Fruit fly (Drosophila melanogaster) whole organism, embryonic: ENCODE measurements around the gene CG46459.

Source experiments
- ATbp ChIP-seq: fragments of 200-800 bp; sonication (Bioruptor generic); optimal IDR thresholded peaks from 2 replicates; lab custom pipeline; 2017; ENCODE audit warnings: missing biosample characterization, mild to moderate bottlenecking, missing genetic modification characterization, missing genetic modification reagents
- CG10366 ChIP-seq: fragments of 200-800 bp; sonication (Bioruptor generic); IDR thresholded peaks from 2 replicates; pipeline ENCODE4 v1.3.6; 2022; ENCODE audit warnings: missing biosample characterization, missing genetic modification characterization
- CG10543 ChIP-seq: fragments of 200-800 bp; sonication (Bioruptor generic); optimal IDR thresholded peaks from 3 replicates; lab custom pipeline; 2017; ENCODE audit warnings: missing biosample characterization, mild to moderate bottlenecking, missing genetic modification characterization, moderate library complexity
- CG12104 ChIP-seq: fragments of 200-800 bp; sonication (Bioruptor generic); optimal IDR thresholded peaks from 3 replicates; lab custom pipeline; 2016; ENCODE audit warnings: missing biosample characterization, missing genetic modification characterization
- CG12299 ChIP-seq: fragments of 200-800 bp; sonication (Bioruptor generic); optimal IDR thresholded peaks from 2 replicates; lab custom pipeline; 2018; ENCODE audit warnings: missing biosample characterization, mild to moderate bottlenecking, missing genetic modification characterization
- CG14667 ChIP-seq: fragments of 200-800 bp; sonication (Bioruptor generic); IDR thresholded peaks from 2 replicates; pipeline ENCODE4 v1.3.6; 2022; ENCODE audit warnings: missing biosample characterization, missing genetic modification characterization
- CG15479 ChIP-seq: fragments of 200-800 bp; sonication (Bioruptor generic); optimal IDR thresholded peaks from 3 replicates; lab custom pipeline; 2019; ENCODE audit warnings: missing biosample characterization, mild to moderate bottlenecking, missing genetic modification characterization, moderate library complexity
- CG18476 ChIP-seq: fragments of 200-800 bp; sonication (Bioruptor generic); optimal IDR thresholded peaks from 2 replicates; lab custom pipeline; 2016; ENCODE audit warnings: missing biosample characterization, mild to moderate bottlenecking, missing genetic modification characterization
- CG2712 ChIP-seq: fragments of 200-800 bp; optimal IDR thresholded peaks from 3 replicates; lab custom pipeline; 2019; ENCODE audit warnings: missing biosample characterization, mild to moderate bottlenecking, missing genetic modification characterization, moderate library complexity
- CG2875 ChIP-seq: fragments of 200-800 bp; sonication (Bioruptor generic); optimal IDR thresholded peaks from 2 replicates; lab custom pipeline; 2017; ENCODE audit warnings: missing biosample characterization, mild to moderate bottlenecking, missing genetic modification characterization, missing genetic modification reagents
- CG3065 ChIP-seq: fragments of 200-800 bp; sonication (Bioruptor generic); optimal IDR thresholded peaks from 2 replicates; lab custom pipeline; 2016; ENCODE audit warnings: missing biosample characterization, missing genetic modification characterization
- CG34224 ChIP-seq: fragments of 200-800 bp; sonication (Bioruptor generic); IDR thresholded peaks from 3 replicates; pipeline ENCODE4 v1.3.6; 2022; ENCODE audit warnings: missing biosample characterization, missing genetic modification characterization; ENCODE audit not compliant: partially characterized antibody
- CG3847 ChIP-seq: fragments of 200-800 bp; sonication (Bioruptor generic); IDR thresholded peaks from 2 replicates; pipeline ENCODE4 v1.3.6; 2022; ENCODE audit warnings: missing biosample characterization, missing genetic modification characterization
- CG6854 ChIP-seq: fragments of 200-800 bp; sonication (Bioruptor generic); optimal IDR thresholded peaks from 3 replicates; lab custom pipeline; 2017; ENCODE audit warnings: missing biosample characterization, mild to moderate bottlenecking, missing genetic modification characterization
- CG7556 ChIP-seq: fragments of 200-800 bp; sonication (Bioruptor generic); optimal IDR thresholded peaks from 2 replicates; lab custom pipeline; 2017; ENCODE audit warnings: missing biosample characterization, mild to moderate bottlenecking, missing genetic modification characterization
- CG9876 ChIP-seq: fragments of 200-800 bp; sonication (Bioruptor generic); optimal IDR thresholded peaks from 2 replicates; lab custom pipeline; 2016; ENCODE audit warnings: missing biosample characterization, missing genetic modification characterization
- Dad ChIP-seq: fragments of 200-800 bp; sonication (Bioruptor generic); optimal IDR thresholded peaks from 3 replicates; lab custom pipeline; 2016; ENCODE audit warnings: missing biosample characterization, missing genetic modification characterization
- Dek ChIP-seq: fragments of 200-800 bp; sonication (Bioruptor generic); optimal IDR thresholded peaks from 3 replicates; lab custom pipeline; 2019; ENCODE audit warnings: missing biosample characterization, mild to moderate bottlenecking, missing genetic modification characterization, moderate library complexity
- Dll ChIP-seq: fragments of 200-800 bp; sonication (Bioruptor generic); IDR thresholded peaks from 4 replicates; pipeline ENCODE4 v1.3.6; 2022; ENCODE audit warnings: missing biosample characterization, missing genetic modification characterization; ENCODE audit not compliant: partially characterized antibody
- Doc2 ChIP-seq: fragments of 200-800 bp; sonication (Bioruptor generic); IDR thresholded peaks from 2 replicates; pipeline ENCODE4 v1.3.6; 2022; ENCODE audit warnings: missing biosample characterization, missing genetic modification characterization
- Ets97D ChIP-seq: fragments of 200-800 bp; sonication (Bioruptor generic); optimal IDR thresholded peaks from 3 replicates; lab custom pipeline; 2016; ENCODE audit warnings: missing biosample characterization, missing genetic modification characterization
- Gug ChIP-seq: fragments of 200-800 bp; sonication (Bioruptor generic); IDR thresholded peaks from 4 replicates; pipeline ENCODE4 v1.3.6; 2022; ENCODE audit warnings: missing biosample characterization, missing genetic modification characterization
- HLH54F ChIP-seq: fragments of 200-800 bp; sonication (Bioruptor generic); optimal IDR thresholded peaks from 3 replicates; lab custom pipeline; 2016; ENCODE audit warnings: missing biosample characterization, missing genetic modification characterization
- Hmx ChIP-seq: fragments of 200-800 bp; sonication (Bioruptor generic); optimal IDR thresholded peaks from 2 replicates; lab custom pipeline; 2016; ENCODE audit warnings: missing biosample characterization, missing genetic modification characterization
- Hsf ChIP-seq: fragments of 200-800 bp; sonication (Bioruptor generic); optimal IDR thresholded peaks from 3 replicates; lab custom pipeline; 2016; ENCODE audit warnings: missing biosample characterization, missing genetic modification characterization
- Med ChIP-seq: fragments of 200-800 bp; sonication (Bioruptor generic); peaks from one replicate; lab custom pipeline; 2016; ENCODE audit warnings: missing biosample characterization, missing genetic modification characterization, mild to moderate bottlenecking, inconsistent platforms, moderate library complexity
- Nf-YA ChIP-seq: fragments of 200-800 bp; sonication (Bioruptor generic); IDR thresholded peaks from 2 replicates; pipeline ENCODE4 v1.3.6; 2022; ENCODE audit warnings: missing biosample characterization, missing genetic modification characterization
- ato ChIP-seq: fragments of 200-800 bp; sonication (Bioruptor generic); IDR thresholded peaks from 2 replicates; pipeline ENCODE4 v1.3.6; 2022; ENCODE audit warnings: missing biosample characterization, missing genetic modification characterization; ENCODE audit not compliant: partially characterized antibody
- btn ChIP-seq: fragments of 200-800 bp; sonication (Bioruptor generic); optimal IDR thresholded peaks from 2 replicates; lab custom pipeline; 2016; ENCODE audit warnings: missing biosample characterization, missing genetic modification characterization
- cato ChIP-seq: fragments of 200-800 bp; sonication (Bioruptor generic); optimal IDR thresholded peaks from 2 replicates; lab custom pipeline; 2016; ENCODE audit warnings: missing biosample characterization, missing genetic modification characterization, borderline replicate concordance
- ewg ChIP-seq: fragments of 200-800 bp; sonication (Bioruptor generic); optimal IDR thresholded peaks from 3 replicates; lab custom pipeline; 2017; ENCODE audit warnings: mild to moderate bottlenecking, missing biosample characterization, missing genetic modification reagents, missing genetic modification characterization
- fd3F ChIP-seq: fragments of 200-800 bp; sonication (Bioruptor generic); optimal IDR thresholded peaks from 2 replicates; lab custom pipeline; 2018; ENCODE audit warnings: missing biosample characterization, mild to moderate bottlenecking, missing genetic modification characterization, moderate library complexity
- gfzf ChIP-seq: fragments of 200-800 bp; sonication (Bioruptor generic); optimal IDR thresholded peaks from 2 replicates; lab custom pipeline; 2016; ENCODE audit warnings: missing biosample characterization, mild to moderate bottlenecking, missing genetic modification characterization, moderate library complexity
- gsb-n ChIP-seq: fragments of 200-800 bp; sonication (Bioruptor generic); optimal IDR thresholded peaks from 3 replicates; lab custom pipeline; 2018; ENCODE audit warnings: missing biosample characterization, mild to moderate bottlenecking, missing genetic modification characterization
- ham ChIP-seq: fragments of 200-800 bp; sonication (Bioruptor generic); IDR thresholded peaks from 2 replicates; pipeline ENCODE4 v1.3.6; 2022; ENCODE audit warnings: missing biosample characterization, missing genetic modification characterization
- jing ChIP-seq: fragments of 200-800 bp; sonication (Bioruptor generic); optimal IDR thresholded peaks from 2 replicates; lab custom pipeline; 2018; ENCODE audit warnings: missing biosample characterization, mild to moderate bottlenecking, missing genetic modification characterization
- kni ChIP-seq: fragments of 200-800 bp; sonication (Bioruptor generic); optimal IDR thresholded peaks from 3 replicates; lab custom pipeline; 2017; ENCODE audit warnings: mild to moderate bottlenecking, missing biosample characterization, missing genetic modification reagents, missing genetic modification characterization
- pfk ChIP-seq: fragments of 200-800 bp; sonication (Bioruptor generic); optimal IDR thresholded peaks from 2 replicates; lab custom pipeline; 2018; ENCODE audit warnings: missing biosample characterization, mild to moderate bottlenecking, missing genetic modification characterization, moderate library complexity
- pho ChIP-seq: fragments of 200-800 bp; sonication (Bioruptor generic); optimal IDR thresholded peaks from 2 replicates; lab custom pipeline; 2016; ENCODE audit warnings: missing biosample characterization, missing genetic modification characterization
- phol ChIP-seq: fragments of 200-800 bp; sonication (Bioruptor generic); optimal IDR thresholded peaks from 3 replicates; lab custom pipeline; 2018; ENCODE audit warnings: missing biosample characterization, mild to moderate bottlenecking, missing genetic modification characterization, moderate library complexity
- prd ChIP-seq, 3 experiments: fragments of >200 bp in 2 of 3; fragments of 200-800 bp in 1 of 3; sonication (Bioruptor generic) in 1 of 3; optimal IDR thresholded peaks in 2 of 3; IDR thresholded peaks in 1 of 3; 2 replicates in 2 of 3; 3 replicates in 1 of 3; pipeline versions ENCODE4 v1.3.6 to Lab custom; 2017 to 2022; ENCODE audit warnings: missing biosample characterization in 1 of 3, missing genetic modification characterization in 1 of 3
- pzg ChIP-seq: fragments of 200-800 bp; sonication (Bioruptor generic); optimal IDR thresholded peaks from 3 replicates; lab custom pipeline; 2018; ENCODE audit warnings: missing biosample characterization, mild to moderate bottlenecking, missing genetic modification characterization, moderate library complexity
- repo ChIP-seq: fragments of 200-800 bp; sonication (Bioruptor generic); optimal IDR thresholded peaks from 2 replicates; lab custom pipeline; 2016; ENCODE audit warnings: missing biosample characterization, missing genetic modification characterization
- row ChIP-seq: fragments of 200-800 bp; sonication (Bioruptor generic); IDR thresholded peaks from 3 replicates; pipeline ENCODE4 v1.3.6; 2022; ENCODE audit warnings: missing biosample characterization, missing genetic modification characterization
- schlank ChIP-seq: fragments of 200-800 bp; sonication (Bioruptor generic); optimal IDR thresholded peaks from 2 replicates; lab custom pipeline; 2018; ENCODE audit warnings: missing biosample characterization, mild to moderate bottlenecking, missing genetic modification characterization
- slbo ChIP-seq: fragments of 200-800 bp; sonication (Bioruptor generic); IDR thresholded peaks from 2 replicates; pipeline ENCODE4 v1.3.6; 2022; ENCODE audit warnings: missing biosample characterization, missing genetic modification characterization
- sr ChIP-seq: fragments of 200-800 bp; sonication (Bioruptor generic); IDR thresholded peaks from 3 replicates; pipeline ENCODE4 v1.3.6; 2022; ENCODE audit warnings: missing biosample characterization, missing genetic modification characterization
- stc ChIP-seq: fragments of 200-800 bp; sonication (Bioruptor generic); IDR thresholded peaks from 2 replicates; pipeline ENCODE4 v1.3.6; 2022; ENCODE audit warnings: missing biosample characterization, missing genetic modification characterization
- tx ChIP-seq: fragments of 200-800 bp; sonication (Bioruptor generic); optimal IDR thresholded peaks from 2 replicates; lab custom pipeline; 2016; ENCODE audit warnings: missing biosample characterization, missing genetic modification characterization

The CG46459 gene

dm6 chr3R:10648556-10649181, 47.8 kb upstream of the CG46459 start (continued):
- peak; percentile 7 for TF ChIP-seq CG7556 (GFP tag; lab: Kevin White, UChicago)
- no peak for TF ChIP-seq kni (GFP tag; lab: Kevin White, UChicago)
- no peak for TF ChIP-seq Dll (GFP tag; lab: Robert Waterston, UW)
- TF ChIP-seq Gug, result peak; percentile 41; the same call in 2 of the 4 replicates
- TF ChIP-seq CG34224 (GFP tag; lab: Robert Waterston, UW), result no peak
- TF ChIP-seq cato (GFP tag; lab: Kevin White, UChicago), result peak; percentile 28
- TF ChIP-seq Ets97D (GFP tag; lab: Kevin White, UChicago), result no peak
- peak; percentile 17 for TF ChIP-seq Hsf (GFP tag; lab: Kevin White, UChicago)
- TF ChIP-seq ewg (GFP tag; lab: Kevin White, UChicago), result peak; percentile 39
- no peak for TF ChIP-seq pzg (GFP tag; lab: Kevin White, UChicago)
- no peak for TF ChIP-seq CG3847
- peak; percentile 51 for TF ChIP-seq stc (GFP tag; lab: Robert Waterston, UW)
- no peak for TF ChIP-seq schlank
- TF ChIP-seq CG9876 (GFP tag; lab: Kevin White, UChicago), result no peak
- TF ChIP-seq CG18476, result peak; percentile 39
- TF ChIP-seq ATbp (GFP tag; lab: Kevin White, UChicago), result peak; percentile 28
- TF ChIP-seq slbo, result peak; percentile 34
- no peak for TF ChIP-seq CG10543 (GFP tag; lab: Kevin White, UChicago)
- no peak for TF ChIP-seq Doc2 (GFP tag; lab: Robert Waterston, UW)
- no peak for TF ChIP-seq sr
- TF ChIP-seq row (GFP tag; lab: Robert Waterston, UW), result peak; percentile 61
- no peak for TF ChIP-seq HLH54F (GFP tag; lab: Kevin White, UChicago)
- TF ChIP-seq gfzf (GFP tag; lab: Kevin White, UChicago), result no peak
- peak; percentile 35 for TF ChIP-seq Dad
- TF ChIP-seq CG15479, result no peak
- no peak for TF ChIP-seq CG12104 (GFP tag; lab: Kevin White, UChicago)
- no peak for TF ChIP-seq ato (GFP tag; lab: Robert Waterston, UW)
- TF ChIP-seq CG12299 (tag; lab: Kevin White, UChicago), result no peak
- TF ChIP-seq gsb-n (tag; lab: Kevin White, UChicago), result peak; percentile 36
- no peak for TF ChIP-seq jing
- TF ChIP-seq CG2875 (GFP tag; lab: Kevin White, UChicago), result peak; percentile 40
- no peak for TF ChIP-seq pho (GFP tag; lab: Kevin White, UChicago)
- TF ChIP-seq CG6854 (GFP tag; lab: Kevin White, UChicago), result no peak
- peak; percentile 54 for TF ChIP-seq phol
- TF ChIP-seq Dek (tag; lab: Kevin White, UChicago), result no peak
- no peak for TF ChIP-seq Hmx (GFP tag; lab: Kevin White, UChicago)
- no peak for TF ChIP-seq fd3F (GFP tag; lab: Kevin White, UChicago)
- peak; percentile 3 for TF ChIP-seq tx
- peak; percentile 25; the same call in 1 of the 2 replicates for TF ChIP-seq CG14667
- no peak for TF ChIP-seq pfk (GFP tag; lab: Kevin White, UChicago)
- no peak; the same call in 1 of the 2 replicates for TF ChIP-seq Nf-YA (GFP tag; lab: Robert Waterston, UW)
- TF ChIP-seq Med (GFP tag; lab: Kevin White, UChicago), result peak; percentile 90
- TF ChIP-seq prd (optimal IDR thresholded peaks at IDR 0.05; lab: Kevin White, UChicago), result no peak
- TF ChIP-seq prd (GFP tag; IDR thresholded peaks at IDR 0.05; lab: Robert Waterston, UW), result peak; percentile 70; the same call in 2 of the 3 replicates
- TF ChIP-seq ham (GFP tag; lab: Robert Waterston, UW), result no peak
- no peak for TF ChIP-seq repo (GFP tag; lab: Kevin White, UChicago)
- TF ChIP-seq CG10366 (GFP tag; lab: Robert Waterston, UW), result peak; percentile 58
- peak; percentile 47 for TF ChIP-seq CG2712
- no peak for TF ChIP-seq CG3065
- TF ChIP-seq btn, result peak; percentile 27
